Worm (Caenorhabditis elegans): ENCODE measurements around the gene K07C11.8.

K07C11.8 gene

DNA sequence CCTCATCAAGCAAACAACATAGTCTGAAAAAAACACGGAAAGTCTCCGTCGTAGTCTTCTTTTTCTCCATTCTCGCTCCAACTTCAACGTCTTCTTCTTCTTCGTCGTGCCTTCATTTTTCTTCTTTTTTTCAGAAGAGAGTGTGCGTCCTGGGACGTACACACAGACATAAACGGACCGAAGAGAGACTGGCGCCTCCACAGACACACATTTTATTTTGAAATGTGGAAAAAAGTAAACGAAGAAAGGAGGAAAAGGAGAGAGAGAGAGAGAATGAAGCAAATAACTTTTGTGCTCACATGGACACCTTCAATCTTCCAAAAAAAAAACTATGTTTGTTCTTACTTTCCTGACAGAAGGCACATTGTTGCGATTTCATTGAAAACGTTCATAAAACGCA is 2.5 kb downstream of the K07C11.8 start:
- TF ChIP-seq unc-55 (GFP tag; optimal IDR thresholded peaks at IDR 0.05) = peak; percentile 68
- TF ChIP-seq ceh-82 (tag; optimal IDR thresholded peaks at IDR 0.05) = no peak
- TF ChIP-seq sem-4 (tag; optimal IDR thresholded peaks at IDR 0.05) = no peak
- no peak for TF ChIP-seq lin-39 (tag; optimal IDR thresholded peaks at IDR 0.05)
- peak; percentile 20 for TF ChIP-seq C34F6.9 (tag; optimal IDR thresholded peaks at IDR 0.05)
- TF ChIP-seq ztf-1 (GFP tag; conservative IDR thresholded peaks at IDR 0.05) = no peak
- peak; percentile 5 for TF ChIP-seq ama-1 (optimal IDR thresholded peaks at IDR 0.05)

ce11 chrV:8213868-8214267 is 3.8 kb downstream of the K07C11.8 start, which contains the start of gene K07C11.7:
Gene K07C11.7, minus strand, starts transcription at chrV:8213968.
- no peak for TF ChIP-seq alr-1 (tag; optimal IDR thresholded peaks at IDR 0.05)
- TF ChIP-seq nhr-129 (tag; optimal IDR thresholded peaks at IDR 0.05) = no peak

ce11 chrV:8212816-8213215 is 4.9 kb downstream of the K07C11.8 start:
- TF ChIP-seq gmeb-1 (tag; optimal IDR thresholded peaks at IDR 0.05) (peak; percentile 8), nhr-6 (tag; optimal IDR thresholded peaks at IDR 0.05) (no peak), mdl-1 (tag; optimal IDR thresholded peaks at IDR 0.05) (no peak), fos-1 (tag; optimal IDR thresholded peaks at IDR 0.05) (peak; percentile 68), sma-9 (GFP tag; optimal IDR thresholded peaks at IDR 0.05) (peak; percentile 25), sma-9 (tag; optimal IDR thresholded peaks at IDR 0.05) (no peak)

- TF ChIP-seq C34F6.9 (tag; optimal IDR thresholded peaks at IDR 0.05) = peak; percentile 21
- TF ChIP-seq lsy-2 (tag; optimal IDR thresholded peaks at IDR 0.05) = peak in 1 of 2 experiments; percentile 28
- no peak for TF ChIP-seq mdl-1 (tag; optimal IDR thresholded peaks at IDR 0.05)
- no peak for TF ChIP-seq lin-13 (GFP tag; optimal IDR thresholded peaks at IDR 0.05)
- TF ChIP-seq sma-9 (GFP tag; optimal IDR thresholded peaks at IDR 0.05) = peak; percentile 44
- TF ChIP-seq sma-9 (tag; optimal IDR thresholded peaks at IDR 0.05) = no peak
- TF ChIP-seq mbf-1 (tag; optimal IDR thresholded peaks at IDR 0.05) = no peak
- no peak for TF ChIP-seq nhr-6 (tag; optimal IDR thresholded peaks at IDR 0.05)
- no peak for TF ChIP-seq egl-27 (tag; optimal IDR thresholded peaks at IDR 0.05)
- TF ChIP-seq Y55F3AM.14 (GFP tag; optimal IDR thresholded peaks at IDR 0.05) = no peak
- TF ChIP-seq sma-3 (GFP tag; optimal IDR thresholded peaks at IDR 0.05) = no peak
- TF ChIP-seq nhr-77 (tag; optimal IDR thresholded peaks at IDR 0.05) = no peak
- no peak for TF ChIP-seq unc-39 (tag; optimal IDR thresholded peaks at IDR 0.05)
- no peak for TF ChIP-seq lin-39 (tag; optimal IDR thresholded peaks at IDR 0.05)
- no peak for TF ChIP-seq nhr-25 (tag; optimal IDR thresholded peaks at IDR 0.05)
- peak; percentile 7 for TF ChIP-seq crh-2 (tag; optimal IDR thresholded peaks at IDR 0.05)
- no peak for TF ChIP-seq mab-5 (tag; optimal IDR thresholded peaks at IDR 0.05)
- no peak for TF ChIP-seq ztf-11 (tag; optimal IDR thresholded peaks at IDR 0.05)
- no peak for TF ChIP-seq ztf-4 (tag; optimal IDR thresholded peaks at IDR 0.05)
- peak; percentile 1 for TF ChIP-seq nhr-21 (tag; optimal IDR thresholded peaks at IDR 0.05)
- no peak for TF ChIP-seq nhr-23 (tag; optimal IDR thresholded peaks at IDR 0.05)
- TF ChIP-seq snpc-4 (tag; optimal IDR thresholded peaks at IDR 0.05) = no peak
- TF ChIP-seq R02D3.7 (tag; optimal IDR thresholded peaks at IDR 0.05) = no peak
- TF ChIP-seq nhr-12 (tag; optimal IDR thresholded peaks at IDR 0.05) = no peak
- TF ChIP-seq peb-1 (tag; optimal IDR thresholded peaks at IDR 0.05) = no peak
- no peak for TF ChIP-seq gmeb-1 (tag; optimal IDR thresholded peaks at IDR 0.05)
These were observed 5.7 kb downstream of the K07C11.8 start for ce11 chrV:8211993-8212392.

DNA sequence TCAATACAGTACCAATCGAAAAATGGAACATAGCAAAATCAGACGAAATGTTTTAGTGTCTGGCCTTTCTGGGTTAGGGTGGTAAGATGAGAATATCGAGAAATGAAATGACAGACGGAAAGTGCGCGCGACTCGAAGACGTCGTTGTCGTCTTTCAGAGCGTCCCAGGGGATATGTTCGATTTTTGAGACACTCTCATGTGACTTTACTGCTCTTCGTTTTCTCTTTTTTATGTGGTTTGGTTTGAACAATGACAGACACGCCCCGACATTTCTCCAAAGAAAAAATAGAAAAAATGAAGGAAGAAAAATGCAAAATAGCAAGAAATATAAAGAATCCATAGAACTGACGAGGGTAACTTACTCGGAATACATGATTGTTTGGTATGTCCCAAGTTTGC is 7.2 kb downstream of the K07C11.8 start:
- TF ChIP-seq lin-11 (tag; optimal IDR thresholded peaks at IDR 0.05) (no peak), mab-5 (tag; optimal IDR thresholded peaks at IDR 0.05) (peak; percentile 17)

DNA sequence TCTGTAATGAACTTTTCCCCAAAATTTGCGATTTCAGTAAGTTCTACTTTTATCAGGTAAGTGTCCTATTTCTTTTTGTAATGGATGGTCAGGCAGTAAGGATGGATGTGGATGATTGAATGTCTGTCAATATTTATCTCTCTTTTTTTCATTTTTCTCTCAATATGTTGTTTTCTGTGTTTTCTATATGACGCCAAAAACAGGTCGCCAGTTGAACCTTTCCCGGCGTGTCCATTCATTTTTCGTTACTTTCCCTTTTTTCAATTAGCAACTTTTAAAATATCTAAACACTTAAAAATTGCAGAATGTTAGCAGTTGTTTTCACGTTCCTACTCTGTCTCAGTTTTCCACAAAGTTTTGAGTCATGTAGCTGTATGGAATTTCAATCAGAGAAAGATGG is 10.8 kb downstream of the K07C11.8 start, which contains the start of gene timp-1:
timp-1 (plus strand) TSS at position 305 of the 400 bp plus-strand sequence.
- TF ChIP-seq gmeb-1 (tag; optimal IDR thresholded peaks at IDR 0.05) (no peak), ceh-82 (tag; optimal IDR thresholded peaks at IDR 0.05) (no peak), blmp-1 (tag; optimal IDR thresholded peaks at IDR 0.05; ENCODE audit: insufficient read depth) (peak; percentile 66), R02D3.7 (tag; optimal IDR thresholded peaks at IDR 0.05) (no peak), sma-9 (GFP tag; optimal IDR thresholded peaks at IDR 0.05) (no peak), sma-9 (tag; optimal IDR thresholded peaks at IDR 0.05) (no peak), alr-1 (tag; optimal IDR thresholded peaks at IDR 0.05) (no peak)

Measured in whole organism, L2 larva.